Worm (Caenorhabditis elegans) whole organism, late embryonic: ENCODE measurements around the gene Y42A5A.5.

ENCODE experiments used
- ahr-1 ChIP-seq: sonication (generic microtip); optimal IDR thresholded peaks from 2 replicates; lab custom pipeline; 2016; ENCODE audit warnings: missing genetic modification characterization, missing compliant biosample characterization
- ceh-19 ChIP-seq: fragments of 200-800 bp; sonication (Bioruptor generic); optimal IDR thresholded peaks from 2 replicates; lab custom pipeline; 2018; ENCODE audit warnings: mild to moderate bottlenecking, missing genetic modification characterization, missing compliant biosample characterization
- ets-4 ChIP-seq: sonication (generic microtip); optimal IDR thresholded peaks from 2 replicates; lab custom pipeline; 2016; ENCODE audit warnings: missing genetic modification characterization, missing compliant biosample characterization
- eyg-1 ChIP-seq: sonication (generic microtip); optimal IDR thresholded peaks from 2 replicates; lab custom pipeline; 2016; ENCODE audit warnings: missing genotype, missing genetic modification characterization, missing compliant biosample characterization
- fax-1 ChIP-seq: sonication (generic microtip); optimal IDR thresholded peaks from 2 replicates; lab custom pipeline; 2016; ENCODE audit warnings: missing genotype, missing genetic modification characterization, missing compliant biosample characterization
- fkh-10 ChIP-seq: fragments of 150-350 bp; optimal IDR thresholded peaks from 2 replicates; lab custom pipeline; 2014; ENCODE audit warnings: missing biosample characterization, missing genetic modification reagents, missing genetic modification characterization
- lin-11 ChIP-seq: fragments of 200-800 bp; sonication (Bioruptor generic); optimal IDR thresholded peaks from 2 replicates; lab custom pipeline; 2018; ENCODE audit warnings: mild to moderate bottlenecking, missing genetic modification characterization, missing compliant biosample characterization
- nhr-11 ChIP-seq: fragments of 150-350 bp; optimal IDR thresholded peaks from 2 replicates; lab custom pipeline; 2014; ENCODE audit warnings: missing biosample characterization, missing genetic modification characterization
- ref-2 ChIP-seq: sonication (generic microtip); optimal IDR thresholded peaks from 2 replicates; lab custom pipeline; 2016; ENCODE audit warnings: missing genetic modification characterization, missing compliant biosample characterization
- sox-4 ChIP-seq: sonication (generic microtip); optimal IDR thresholded peaks from 2 replicates; lab custom pipeline; 2017; ENCODE audit warnings: mild to moderate bottlenecking, missing genetic modification characterization, inconsistent platforms, missing compliant biosample characterization
- unc-86 ChIP-seq: sonication (generic microtip); optimal IDR thresholded peaks from 2 replicates; lab custom pipeline; 2016; ENCODE audit warnings: missing genetic modification characterization, missing compliant biosample characterization

DNA sequence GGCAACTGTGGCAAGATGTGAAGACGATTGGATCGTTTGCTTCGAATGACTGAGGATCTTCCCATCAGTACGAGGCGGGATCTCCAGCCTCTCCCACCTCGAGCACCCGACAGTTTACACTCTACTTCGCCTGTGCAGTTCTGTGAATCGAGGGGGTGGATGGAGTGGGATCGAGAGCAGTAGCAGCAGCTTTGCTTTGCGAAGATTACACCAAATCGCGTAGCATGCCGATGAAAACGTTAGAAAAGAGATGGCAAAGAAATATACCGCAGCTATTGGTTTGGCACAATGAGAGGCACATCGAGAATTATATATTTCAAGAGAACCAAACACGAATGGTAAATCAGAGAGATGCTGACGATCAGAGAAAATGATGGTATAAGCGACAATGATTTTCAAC lies 35.1 kb downstream of the Y42A5A.5 start, which contains the start of gene act-3:
- no peak for TF ChIP-seq unc-86 (tag; lab: Kevin White, UChicago)
- TF ChIP-seq fkh-10 (GFP tag; lab: Kevin White, UChicago), result no peak
- TF ChIP-seq ahr-1 (tag; lab: Kevin White, UChicago), result no peak
- no peak for TF ChIP-seq lin-11 (tag; lab: Kevin White, UChicago)
- no peak for TF ChIP-seq nhr-11 (tag; lab: Kevin White, UChicago)
- no peak for TF ChIP-seq eyg-1
- no peak for TF ChIP-seq ceh-19 (GFP tag; lab: Kevin White, UChicago)
- TF ChIP-seq ref-2 (tag; lab: Kevin White, UChicago), result no peak
- TF ChIP-seq ets-4 (tag; lab: Kevin White, UChicago), result no peak
- no peak for TF ChIP-seq fax-1 (tag; lab: Kevin White, UChicago)
- no peak for TF ChIP-seq sox-4 (tag; lab: Kevin White, UChicago)
